Fruit fly (Drosophila melanogaster): ENCODE results near the gene Pdp.
A peak's percentile ranks its signal among the peaks of the same experiment; 100 is the strongest.

Pdp gene

DNA sequence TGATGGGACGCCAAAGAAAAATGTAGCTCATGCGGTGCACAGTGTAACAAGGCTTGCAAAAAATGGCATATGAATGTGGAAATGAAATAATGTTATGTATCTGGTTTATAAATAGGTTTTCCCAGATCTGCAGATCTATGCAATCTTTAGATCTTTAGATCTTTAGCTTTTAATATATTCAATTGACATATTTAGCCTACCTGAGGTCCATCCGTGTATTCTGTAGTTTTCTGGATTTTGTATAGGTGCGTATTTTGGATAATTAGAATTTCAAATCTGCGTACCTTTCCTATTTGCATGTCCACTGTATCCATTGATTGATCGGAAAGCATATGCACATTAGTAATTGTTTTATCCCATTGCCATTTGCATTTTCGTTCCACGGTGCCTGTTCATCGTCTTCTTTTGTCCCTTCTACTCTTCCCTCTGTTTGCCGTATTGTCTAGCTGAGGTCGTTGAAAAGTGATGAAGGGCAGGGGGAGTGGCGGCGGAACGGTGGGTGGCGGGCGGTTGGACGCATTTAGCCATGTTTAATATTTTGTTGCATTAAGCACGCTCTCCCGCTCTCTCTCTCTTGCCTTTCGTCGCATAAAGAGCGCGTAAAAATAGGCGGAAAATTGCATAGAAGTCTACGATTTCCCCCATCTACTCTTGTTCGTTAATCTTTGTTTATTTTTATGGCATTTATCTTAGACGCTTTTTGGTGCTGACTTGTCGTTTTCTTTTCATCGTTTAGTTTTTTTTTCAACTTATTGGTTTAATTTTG, 25.3 kb downstream of the Pdp start, which contains the start of gene CHES-1-like (continued):
- TF ChIP-seq CG6254 (GFP tag; optimal IDR thresholded peaks at IDR 0.05) (peak; percentile 84), CG1602 (GFP tag; optimal IDR thresholded peaks at IDR 0.05) (peak; percentile 85), Doc2 (GFP tag; IDR thresholded peaks at IDR 0.05) (peak; percentile 62; the same call in 1 of the 2 replicates), Taf1 (GFP tag; IDR thresholded peaks at IDR 0.05) (peak; percentile 44; the same call in 1 of the 2 replicates), CG33213 (GFP tag; optimal IDR thresholded peaks at IDR 0.05) (peak; percentile 84), Hand (GFP tag; optimal IDR thresholded peaks at IDR 0.05) (peak; percentile 86), hb (GFP tag; IDR thresholded peaks at IDR 0.05; ENCODE audit: partially characterized antibody) (peak; percentile 54; the same call in 1 of the 3 replicates), CG16779 (GFP tag; IDR thresholded peaks at IDR 0.05) (no peak), chn (GFP tag; optimal IDR thresholded peaks at IDR 0.05) (peak; percentile 88), CG8478 (optimal IDR thresholded peaks at IDR 0.05) (no peak), bowl (GFP tag; IDR thresholded peaks at IDR 0.05) (0 out of 2 replicates have a peak, but pooled peaks have one; percentile 25), CG10147 (GFP tag; optimal IDR thresholded peaks at IDR 0.05) (peak; percentile 87), Dp (GFP tag; optimal IDR thresholded peaks at IDR 0.05) (no peak), pho (GFP tag; optimal IDR thresholded peaks at IDR 0.05) (peak; percentile 89), CG10267 (tag; optimal IDR thresholded peaks at IDR 0.05) (peak; percentile 82), ftz-f1 (GFP tag; optimal IDR thresholded peaks at IDR 0.05) (peak; percentile 30), Nf-YB (GFP tag; optimal IDR thresholded peaks at IDR 0.05) (peak; percentile 76), pnt (GFP tag; optimal IDR thresholded peaks at IDR 0.05) (peak; percentile 92), CG7963 (GFP tag; IDR thresholded peaks at IDR 0.05; ENCODE audit: partially characterized antibody) (no peak), CG10979 (tag; optimal IDR thresholded peaks at IDR 0.05) (peak; percentile 91), BEAF-32 (GFP tag; optimal IDR thresholded peaks at IDR 0.05) (peak; percentile 8), CG15601 (tag; optimal IDR thresholded peaks at IDR 0.05) (peak; percentile 84), Max (GFP tag; optimal IDR thresholded peaks at IDR 0.05) (peak; percentile 89), vvl (GFP tag; IDR thresholded peaks at IDR 0.05) (peak; percentile 83), sna (GFP tag; IDR thresholded peaks at IDR 0.05; ENCODE audit: partially characterized antibody) (no peak), chinmo (GFP tag; IDR thresholded peaks at IDR 0.05; ENCODE audit: partially characterized antibody) (peak; percentile 58; the same call in 2 of the 4 replicates), sima (GFP tag; optimal IDR thresholded peaks at IDR 0.05) (peak; percentile 48), dmrt99B (tag; optimal IDR thresholded peaks at IDR 0.05) (peak; percentile 97), H2.0 (GFP tag; IDR thresholded peaks at IDR 0.05) (peak; percentile 51; the same call in 1 of the 2 replicates), Asciz (GFP tag; optimal IDR thresholded peaks at IDR 0.05) (peak; percentile 92), CG13296 (GFP tag; optimal IDR thresholded peaks at IDR 0.05) (peak; percentile 88), Jarid2 (GFP tag; optimal IDR thresholded peaks at IDR 0.05) (peak; percentile 76), Ravus (GFP tag; IDR thresholded peaks at IDR 0.05) (peak; percentile 39; the same call in 1 of the 2 replicates), CG15514 (GFP tag; optimal IDR thresholded peaks at IDR 0.05) (peak; percentile 46), lilli (GFP tag; optimal IDR thresholded peaks at IDR 0.05) (peak; percentile 92), Aef1 (GFP tag; IDR thresholded peaks at IDR 0.05) (peak; percentile 74), Poxn (GFP tag; IDR thresholded peaks at IDR 0.05) (peak; percentile 45; the same call in 1 of the 2 replicates), Mes4 (GFP tag; optimal IDR thresholded peaks at IDR 0.05) (peak; percentile 89), vfl (GFP tag; optimal IDR thresholded peaks at IDR 0.05) (peak; percentile 80), Dip2 (GFP tag; IDR thresholded peaks at IDR 0.05) (0 out of 2 replicates have a peak, but pooled peaks have one; percentile 10), ato (GFP tag; IDR thresholded peaks at IDR 0.05; ENCODE audit: partially characterized antibody) (no peak), ken (GFP tag; IDR thresholded peaks at IDR 0.05) (peak; percentile 61; the same call in 1 of the 3 replicates), CG4617 (GFP tag; optimal IDR thresholded peaks at IDR 0.05; ENCODE audit: borderline replicate concordance) (peak; percentile 75), CG14014 (GFP tag; IDR thresholded peaks at IDR 0.05) (peak; percentile 81), wor (GFP tag; IDR thresholded peaks at IDR 0.05) (peak; percentile 82), CG10565 (GFP tag; optimal IDR thresholded peaks at IDR 0.05) (peak; percentile 64)
